Worm (Caenorhabditis elegans) whole organism, young adult: Measurements from ENCODE around the gene H43I07.4.
"Not testable (repeated sequence)": the region's sequence is repeated elsewhere in the genome, so short reads cannot be mapped to it uniquely, and the experiment has no call there.

ENCODE experiments used
- B0336.3 ChIP-seq: fragments of 200-800 bp; sonication (Bioruptor generic); IDR thresholded peaks from 2 replicates; pipeline ENCODE4 v1.3.6; 2022; ENCODE audit warnings: missing genetic modification characterization, missing compliant biosample characterization
- D2030.7 ChIP-seq: fragments of 200-800 bp; sonication (Bioruptor generic); IDR thresholded peaks from 2 replicates; pipeline ENCODE4 v1.3.6; 2022; ENCODE audit warnings: missing genetic modification reagents, missing genetic modification characterization, missing compliant biosample characterization
- F22D6.2 ChIP-seq: sonication (generic microtip); optimal IDR thresholded peaks from 2 replicates; lab custom pipeline; 2016; ENCODE audit warnings: mild to moderate bottlenecking, missing genetic modification characterization, missing compliant biosample characterization
- F33H1.4 ChIP-seq: fragments of 200-800 bp; sonication (Bioruptor generic); IDR thresholded peaks from 2 replicates; pipeline ENCODE4 v1.3.6; 2022; ENCODE audit warnings: missing genetic modification reagents, missing genetic modification characterization, missing compliant biosample characterization
- F39B2.1 ChIP-seq: fragments of 200-800 bp; sonication (Bioruptor generic); IDR thresholded peaks from 2 replicates; pipeline ENCODE4 v1.3.6; 2022; ENCODE audit warnings: missing genetic modification reagents, missing genetic modification characterization, missing compliant biosample characterization
- F49E8.2 ChIP-seq: sonication (generic microtip); optimal IDR thresholded peaks from 3 replicates; lab custom pipeline; 2017; ENCODE audit warnings: missing genetic modification characterization, mild to moderate bottlenecking, missing compliant biosample characterization, antibody characterized with exemption, moderate library complexity; ENCODE audit not compliant: insufficient read depth
- F52B5.7 ChIP-seq: sonication (generic microtip); optimal IDR thresholded peaks from 2 replicates; lab custom pipeline; 2016; ENCODE audit warnings: mild to moderate bottlenecking, missing genetic modification characterization, missing compliant biosample characterization
- F57A8.1 ChIP-seq: fragments of 200-800 bp; sonication (Bioruptor generic); optimal IDR thresholded peaks from 2 replicates; lab custom pipeline; 2018; ENCODE audit warnings: mild to moderate bottlenecking, missing genetic modification characterization, moderate library complexity, missing compliant biosample characterization
- F57C9.4 ChIP-seq: sonication (generic microtip); optimal IDR thresholded peaks from 2 replicates; lab custom pipeline; 2017; ENCODE audit warnings: mild to moderate bottlenecking, missing genetic modification characterization, missing compliant biosample characterization
- Y79H2A.3 ChIP-seq: fragments of 200-800 bp; sonication (Bioruptor generic); conservative IDR thresholded peaks from 2 replicates; pipeline ENCODE4 v1.3.6; 2022; ENCODE audit warnings: missing genetic modification reagents, missing genetic modification characterization, missing compliant biosample characterization
- Y95B8A.8 ChIP-seq: fragments of 200-800 bp; sonication (Bioruptor generic); IDR thresholded peaks from 2 replicates; pipeline ENCODE4 v1.3.6; 2022; ENCODE audit warnings: missing genetic modification reagents, missing genetic modification characterization, missing compliant biosample characterization
- ZK185.1 ChIP-seq: sonication (generic microtip); optimal IDR thresholded peaks from 2 replicates; lab custom pipeline; 2016; ENCODE audit warnings: mild to moderate bottlenecking, missing genetic modification characterization, missing compliant biosample characterization; ENCODE audit not compliant: poor library complexity, severe bottlenecking
- attf-3 ChIP-seq: fragments of 200-800 bp; sonication (Bioruptor generic); conservative IDR thresholded peaks from 2 replicates; pipeline ENCODE4 v1.3.6; 2022; ENCODE audit warnings: missing genetic modification reagents, missing genetic modification characterization, missing compliant biosample characterization
- ccch-3 ChIP-seq: fragments of 200-800 bp; sonication (Bioruptor generic); optimal IDR thresholded peaks from 2 replicates; lab custom pipeline; 2018; ENCODE audit warnings: mild to moderate bottlenecking, missing genetic modification characterization, missing compliant biosample characterization
- cebp-2 ChIP-seq: fragments of 200-800 bp; sonication (Bioruptor generic); IDR thresholded peaks from 2 replicates; pipeline ENCODE4 v1.3.6; 2022; ENCODE audit warnings: missing genetic modification characterization, missing compliant biosample characterization
- ceh-100 ChIP-seq: fragments of 200-800 bp; sonication (Bioruptor generic); IDR thresholded peaks from 2 replicates; pipeline ENCODE4 v1.3.6; 2022; ENCODE audit warnings: missing genetic modification reagents, missing genetic modification characterization, missing compliant biosample characterization
- ceh-40 ChIP-seq: fragments of 200-800 bp; sonication (Bioruptor generic); IDR thresholded peaks from 2 replicates; pipeline ENCODE4 v1.3.6; 2022; ENCODE audit warnings: missing genetic modification characterization, missing compliant biosample characterization
- die-1 ChIP-seq: sonication (generic microtip); optimal IDR thresholded peaks from 2 replicates; lab custom pipeline; 2016; ENCODE audit warnings: missing genotype, mild to moderate bottlenecking, missing genetic modification characterization, missing compliant biosample characterization
- egl-18 ChIP-seq: fragments of 200-800 bp; sonication (Bioruptor generic); IDR thresholded peaks from 2 replicates; pipeline ENCODE4 v1.3.6; 2022; ENCODE audit warnings: missing genetic modification reagents, missing genetic modification characterization, missing compliant biosample characterization
- fkh-3 ChIP-seq: sonication (generic microtip); optimal IDR thresholded peaks from 2 replicates; lab custom pipeline; 2016; ENCODE audit warnings: mild to moderate bottlenecking, missing genetic modification characterization, missing compliant biosample characterization
- gei-17 ChIP-seq: fragments of 200-800 bp; sonication (Bioruptor generic); optimal IDR thresholded peaks from 2 replicates; lab custom pipeline; 2018; ENCODE audit warnings: mild to moderate bottlenecking, missing genetic modification characterization, missing compliant biosample characterization
- hmg-20 ChIP-seq: fragments of 200-800 bp; sonication (Bioruptor generic); IDR thresholded peaks from 2 replicates; pipeline ENCODE4 v1.3.6; 2022; ENCODE audit warnings: missing genetic modification reagents, missing genetic modification characterization, missing compliant biosample characterization
- lag-1 ChIP-seq: fragments of 200-800 bp; sonication (Bioruptor generic); IDR thresholded peaks from 2 replicates; pipeline ENCODE4 v1.3.6; 2022; ENCODE audit warnings: missing genetic modification reagents, missing genetic modification characterization, missing compliant biosample characterization
- lin-35 ChIP-seq, 3 experiments: fragments of 150-350 bp in 2 of 3; sonication (generic microtip) in 1 of 3; optimal IDR thresholded peaks; 2 replicates each; lab custom pipeline; 2014 to 2018; ENCODE audit warnings: missing biosample characterization in 3 of 3, missing genetic modification characterization in 3 of 3, missing genetic modification reagents in 3 of 3
- lsl-1 ChIP-seq: fragments of 200-800 bp; sonication (Bioruptor generic); optimal IDR thresholded peaks from 2 replicates; lab custom pipeline; 2018; ENCODE audit warnings: mild to moderate bottlenecking, missing genetic modification characterization, moderate library complexity, missing compliant biosample characterization
- madf-6 ChIP-seq: fragments of 200-800 bp; sonication (Bioruptor generic); IDR thresholded peaks from 2 replicates; pipeline ENCODE4 v1.3.6; 2022; ENCODE audit warnings: missing genetic modification reagents, missing genetic modification characterization, missing compliant biosample characterization
- mel-28 ChIP-seq: sonication (generic microtip); optimal IDR thresholded peaks from 2 replicates; lab custom pipeline; 2016; ENCODE audit warnings: borderline replicate concordance, mild to moderate bottlenecking, missing genetic modification characterization, missing compliant biosample characterization
- nfya-2 ChIP-seq: fragments of 200-800 bp; sonication (Bioruptor generic); IDR thresholded peaks from 2 replicates; pipeline ENCODE4 v1.3.6; 2022; ENCODE audit warnings: missing genetic modification reagents, missing genetic modification characterization, missing compliant biosample characterization
- nfyb-1 ChIP-seq: fragments of 200-800 bp; sonication (Bioruptor generic); IDR thresholded peaks from 2 replicates; pipeline ENCODE4 v1.3.6; 2022; ENCODE audit warnings: missing genetic modification reagents, missing genetic modification characterization, missing compliant biosample characterization
- nhr-120 ChIP-seq: fragments of 200-800 bp; sonication (Bioruptor generic); IDR thresholded peaks from 2 replicates; pipeline ENCODE4 v1.3.6; 2022; ENCODE audit warnings: missing genetic modification characterization, missing compliant biosample characterization
- nhr-80 ChIP-seq: sonication (generic microtip); optimal IDR thresholded peaks from 2 replicates; lab custom pipeline; 2016; ENCODE audit warnings: missing genetic modification characterization, missing compliant biosample characterization
- rcor-1 ChIP-seq: fragments of 200-800 bp; sonication (Bioruptor generic); IDR thresholded peaks from 2 replicates; pipeline ENCODE4 v1.3.6; 2022; ENCODE audit warnings: missing genetic modification reagents, missing genetic modification characterization, missing compliant biosample characterization
- repo-1 ChIP-seq: sonication (generic microtip); optimal IDR thresholded peaks from 2 replicates; lab custom pipeline; 2017; ENCODE audit warnings: mild to moderate bottlenecking, missing genetic modification characterization, missing compliant biosample characterization
- rpc-1 ChIP-seq, 2 experiments: fragments of 150-350 bp in 1 of 2; sonication (generic microtip) in 1 of 2; optimal IDR thresholded peaks; 2 replicates each; lab custom pipeline; 2014 to 2018; ENCODE audit warnings: missing biosample characterization in 1 of 2, missing genetic modification characterization in 1 of 2, missing genetic modification reagents in 1 of 2, missing genotype in 1 of 2
- sdz-38 ChIP-seq: sonication (generic microtip); optimal IDR thresholded peaks from 2 replicates; lab custom pipeline; 2016; ENCODE audit warnings: missing genotype, missing genetic modification characterization, missing compliant biosample characterization
- snpc-1.1 ChIP-seq: sonication (generic microtip); optimal IDR thresholded peaks from 2 replicates; lab custom pipeline; 2017; ENCODE audit warnings: missing genetic modification characterization, mild to moderate bottlenecking, missing compliant biosample characterization, antibody characterized with exemption, moderate library complexity, missing genotype, missing genetic modification reagents; ENCODE audit not compliant: insufficient read depth
- snpc-3.4 ChIP-seq: sonication (generic microtip); optimal IDR thresholded peaks from 2 replicates; lab custom pipeline; 2017; ENCODE audit warnings: missing genetic modification characterization, mild to moderate bottlenecking, missing compliant biosample characterization, antibody characterized with exemption, moderate library complexity, missing genotype, missing genetic modification reagents
- snpc-4 ChIP-seq, 5 experiments: fragments of 150-350 bp in 1 of 5; sonication (generic microtip) in 4 of 5; optimal IDR thresholded peaks; 2 replicates each; lab custom pipeline; 2014 to 2018; ENCODE audit warnings: missing genetic modification characterization in 5 of 5, missing biosample characterization in 3 of 5, antibody characterized with exemption in 2 of 5, mild to moderate bottlenecking in 2 of 5, missing compliant biosample characterization in 2 of 5, missing genotype in 2 of 5, moderate library complexity in 2 of 5, missing genetic modification reagents in 1 of 5
- somi-1 ChIP-seq: fragments of 200-800 bp; sonication (Bioruptor generic); optimal IDR thresholded peaks from 2 replicates; lab custom pipeline; 2018; ENCODE audit warnings: mild to moderate bottlenecking, missing genetic modification characterization, missing compliant biosample characterization
- unc-130 ChIP-seq: sonication (generic microtip); optimal IDR thresholded peaks from 2 replicates; lab custom pipeline; 2016; ENCODE audit warnings: missing genetic modification reagents, missing genetic modification characterization, missing compliant biosample characterization
- unc-62 ChIP-seq: fragments of 150-350 bp; optimal IDR thresholded peaks from 2 replicates; lab custom pipeline; 2014; ENCODE audit warnings: missing biosample characterization, missing genetic modification reagents, missing genetic modification characterization
- zim-3 ChIP-seq: sonication (generic microtip); optimal IDR thresholded peaks from 2 replicates; lab custom pipeline; 2017; ENCODE audit warnings: mild to moderate bottlenecking, missing genetic modification characterization, moderate library complexity, missing compliant biosample characterization
- ztf-22 ChIP-seq: fragments of 200-800 bp; sonication (Bioruptor generic); optimal IDR thresholded peaks from 2 replicates; lab custom pipeline; 2018; ENCODE audit warnings: mild to moderate bottlenecking, missing genetic modification characterization, moderate library complexity, missing compliant biosample characterization
- ztf-25 ChIP-seq: fragments of 200-800 bp; sonication (Bioruptor generic); IDR thresholded peaks from 2 replicates; pipeline ENCODE4 v1.3.6; 2022; ENCODE audit warnings: missing genetic modification reagents, missing genetic modification characterization, missing compliant biosample characterization
- ztf-3 ChIP-seq: fragments of 200-800 bp; sonication (Bioruptor generic); optimal IDR thresholded peaks from 2 replicates; lab custom pipeline; 2018; ENCODE audit warnings: mild to moderate bottlenecking, missing genetic modification characterization, missing compliant biosample characterization

Gene H43I07.4

ce11 chrV:4215856-4216255 lies at the start of gene H43I07.4:
H43I07.4 (plus strand) TSS chrV:4216156.
- TF ChIP-seq attf-3, snpc-3.4, F57C9.4: not testable (repeated sequence)

ce11 chrV:4168045-4168444 lies 47.9 kb upstream of the H43I07.4 start:
- TF ChIP-seq rcor-1 (GFP tag; lab: Robert Waterston, UW), result no peak
- no peak for TF ChIP-seq nhr-80
- no peak for TF ChIP-seq Y79H2A.3
- TF ChIP-seq nfyb-1 (GFP tag; lab: Robert Waterston, UW), result peak; percentile 82; the same call in 1 of the 2 replicates
- TF ChIP-seq nhr-120, result no peak

ce11 chrV:4169658-4170057 lies 46.3 kb upstream of the H43I07.4 start:
- TF ChIP-seq ztf-25 (GFP tag; lab: Robert Waterston, UW) (no peak), rcor-1 (GFP tag; lab: Robert Waterston, UW) (no peak), ceh-40 (GFP tag; lab: Robert Waterston, UW) (no peak), ztf-22 (GFP tag; lab: Kevin White, UChicago) (no peak), Y95B8A.8 (no peak), nfya-2 (GFP tag; lab: Robert Waterston, UW) (no peak), F33H1.4 (GFP tag; lab: Robert Waterston, UW) (peak; percentile 41; the same call in 1 of the 2 replicates), lsl-1 (GFP tag; lab: Kevin White, UChicago) (peak; percentile 47), fkh-3 (tag; lab: Kevin White, UChicago) (no peak), zim-3 (no peak), snpc-3.4 (peak; percentile 8), mel-28 (tag; lab: Kevin White, UChicago) (no peak), Y79H2A.3 (no peak), sdz-38 (tag; lab: Kevin White, UChicago) (no peak), unc-130 (GFP tag; lab: Kevin White, UChicago) (no peak), F57A8.1 (no peak), ccch-3 (GFP tag; lab: Kevin White, UChicago) (no peak), lin-35 (GFP tag; optimal IDR thresholded peaks at IDR 0.05; lab: Kevin White, UChicago) (no peak), repo-1 (tag; lab: Kevin White, UChicago) (no peak), snpc-1.1 (tag; lab: Kevin White, UChicago) (no peak), F22D6.2 (tag; lab: Kevin White, UChicago) (no peak), ceh-100 (GFP tag; lab: Robert Waterston, UW) (no peak), rpc-1 (optimal IDR thresholded peaks at IDR 0.05; lab: Kevin White, UChicago) (no peak), rpc-1 (tag; optimal IDR thresholded peaks at IDR 0.05; lab: Kevin White, UChicago) (no peak), F39B2.1 (GFP tag; lab: Robert Waterston, UW) (no peak), F52B5.7 (tag; lab: Kevin White, UChicago) (no peak), B0336.3 (no peak), hmg-20 (no peak), madf-6 (GFP tag; lab: Robert Waterston, UW) (peak; percentile 47; the same call in 1 of the 2 replicates), F49E8.2 (peak; percentile 18), cebp-2 (no peak), snpc-4 (GFP tag; optimal IDR thresholded peaks at IDR 0.05; lab: Kevin White, UChicago) (peak; percentile 13), snpc-4 (tag; optimal IDR thresholded peaks at IDR 0.05; lab: Kevin White, UChicago) (no peak), lag-1 (GFP tag; lab: Robert Waterston, UW) (no peak), ZK185.1 (tag; lab: Kevin White, UChicago) (no peak), gei-17 (GFP tag; lab: Kevin White, UChicago) (no peak), egl-18 (GFP tag; lab: Robert Waterston, UW) (no peak), D2030.7 (GFP tag; lab: Robert Waterston, UW) (peak; percentile 49), unc-62 (no peak), somi-1 (GFP tag; lab: Kevin White, UChicago) (no peak), ztf-3 (GFP tag; lab: Kevin White, UChicago) (no peak), die-1 (tag; lab: Kevin White, UChicago) (no peak)
